Fruit fly (Drosophila melanogaster) whole organism, embryonic: ENCODE results near the gene Sc2.
A peak's percentile ranks its signal among the peaks of the same experiment; 100 is the strongest.

ENCODE experiments used
- Bgb ChIP-seq: fragments of 200-800 bp; sonication (Bioruptor generic); IDR thresholded peaks from 2 replicates; pipeline ENCODE4 v1.3.6; 2022; ENCODE audit warnings: missing biosample characterization, missing genetic modification characterization; ENCODE audit not compliant: partially characterized antibody
- Bteb2 ChIP-seq: fragments of 200-800 bp; sonication (Bioruptor generic); optimal IDR thresholded peaks from 2 replicates; lab custom pipeline; 2016; ENCODE audit warnings: missing biosample characterization, missing genetic modification characterization
- CG10267 ChIP-seq: fragments of 200-800 bp; sonication (Bioruptor generic); optimal IDR thresholded peaks from 2 replicates; lab custom pipeline; 2018; ENCODE audit warnings: missing biosample characterization, mild to moderate bottlenecking, missing genetic modification characterization, moderate library complexity
- CG11093 ChIP-seq: fragments of 200-800 bp; sonication (Bioruptor generic); IDR thresholded peaks from 3 replicates; pipeline ENCODE4 v1.3.6; 2022; ENCODE audit warnings: missing biosample characterization, missing genetic modification characterization
- CG12155 ChIP-seq: fragments of 200-800 bp; sonication (Bioruptor generic); optimal IDR thresholded peaks from 3 replicates; lab custom pipeline; 2016; ENCODE audit warnings: missing biosample characterization, missing genetic modification characterization
- CG12659 ChIP-seq: fragments of 200-800 bp; sonication (Bioruptor generic); optimal IDR thresholded peaks from 3 replicates; lab custom pipeline; 2017; ENCODE audit warnings: mild to moderate bottlenecking, missing biosample characterization, missing genetic modification reagents, missing genetic modification characterization
- CG13894 ChIP-seq: fragments of 200-800 bp; sonication (Bioruptor generic); optimal IDR thresholded peaks from 3 replicates; lab custom pipeline; 2018; ENCODE audit warnings: missing biosample characterization, mild to moderate bottlenecking, missing genetic modification characterization, moderate library complexity
- CG14710 ChIP-seq: fragments of 200-800 bp; sonication (Bioruptor generic); optimal IDR thresholded peaks from 3 replicates; lab custom pipeline; 2019; ENCODE audit warnings: missing biosample characterization, mild to moderate bottlenecking, missing genetic modification characterization, moderate library complexity
- CG15479 ChIP-seq: fragments of 200-800 bp; sonication (Bioruptor generic); optimal IDR thresholded peaks from 3 replicates; lab custom pipeline; 2019; ENCODE audit warnings: missing biosample characterization, mild to moderate bottlenecking, missing genetic modification characterization, moderate library complexity
- CG31224 ChIP-seq: fragments of 200-800 bp; sonication (Bioruptor generic); IDR thresholded peaks from 2 replicates; pipeline ENCODE4 v1.3.6; 2022; ENCODE audit warnings: missing biosample characterization, missing genetic modification characterization
- CG33213 ChIP-seq: fragments of 200-800 bp; sonication (Bioruptor generic); optimal IDR thresholded peaks from 3 replicates; lab custom pipeline; 2016; ENCODE audit warnings: missing biosample characterization, missing genetic modification characterization
- CG3838 ChIP-seq: fragments of 200-800 bp; sonication (Bioruptor generic); optimal IDR thresholded peaks from 3 replicates; lab custom pipeline; 2016; ENCODE audit warnings: missing biosample characterization, missing genetic modification characterization
- CG3847 ChIP-seq: fragments of 200-800 bp; sonication (Bioruptor generic); IDR thresholded peaks from 2 replicates; pipeline ENCODE4 v1.3.6; 2022; ENCODE audit warnings: missing biosample characterization, missing genetic modification characterization
- CG4617 ChIP-seq: fragments of 200-800 bp; sonication (Bioruptor generic); optimal IDR thresholded peaks from 3 replicates; lab custom pipeline; 2016; ENCODE audit warnings: missing biosample characterization, missing genetic modification characterization, borderline replicate concordance
- CG4854 ChIP-seq: fragments of 200-800 bp; sonication (Bioruptor generic); optimal IDR thresholded peaks from 2 replicates; lab custom pipeline; 2016; ENCODE audit warnings: missing biosample characterization, missing genetic modification characterization, inconsistent platforms
- CG6689 ChIP-seq: fragments of 200-800 bp; sonication (Bioruptor generic); IDR thresholded peaks from 2 replicates; pipeline ENCODE4 v1.3.6; 2022; ENCODE audit warnings: missing biosample characterization, missing genetic modification characterization
- CG7745 ChIP-seq: fragments of 200-800 bp; sonication (Bioruptor generic); optimal IDR thresholded peaks from 2 replicates; lab custom pipeline; 2018; ENCODE audit warnings: missing biosample characterization, mild to moderate bottlenecking, missing genetic modification characterization, moderate library complexity
- CG9215 ChIP-seq: fragments of 200-800 bp; sonication (Bioruptor generic); IDR thresholded peaks from 2 replicates; pipeline ENCODE4 v1.3.6; 2022; ENCODE audit warnings: missing biosample characterization, missing genetic modification characterization
- CG9932 ChIP-seq: fragments of 200-800 bp; sonication (Bioruptor generic); IDR thresholded peaks from 2 replicates; pipeline ENCODE4 v1.3.6; 2022; ENCODE audit warnings: missing biosample characterization, missing genetic modification characterization
- Deaf1 ChIP-seq: fragments of 200-800 bp; optimal IDR thresholded peaks from 3 replicates; lab custom pipeline; 2019; ENCODE audit warnings: missing biosample characterization, mild to moderate bottlenecking, missing genetic modification characterization, moderate library complexity
- Dll ChIP-seq: fragments of 200-800 bp; sonication (Bioruptor generic); IDR thresholded peaks from 4 replicates; pipeline ENCODE4 v1.3.6; 2022; ENCODE audit warnings: missing biosample characterization, missing genetic modification characterization; ENCODE audit not compliant: partially characterized antibody
- Elba2 ChIP-seq: fragments of 200-800 bp; sonication (Bioruptor generic); optimal IDR thresholded peaks from 3 replicates; lab custom pipeline; 2016; ENCODE audit warnings: missing biosample characterization, missing genetic modification characterization
- MESR4 ChIP-seq: fragments of 200-800 bp; sonication (Bioruptor generic); optimal IDR thresholded peaks from 2 replicates; lab custom pipeline; 2018; ENCODE audit warnings: missing biosample characterization, mild to moderate bottlenecking, missing genetic modification characterization, moderate library complexity
- Med ChIP-seq: fragments of 200-800 bp; sonication (Bioruptor generic); peaks from one replicate; lab custom pipeline; 2016; ENCODE audit warnings: missing biosample characterization, missing genetic modification characterization, mild to moderate bottlenecking, inconsistent platforms, moderate library complexity
- Mes4 ChIP-seq: fragments of 200-800 bp; sonication (Bioruptor generic); optimal IDR thresholded peaks from 2 replicates; lab custom pipeline; 2016; ENCODE audit warnings: missing biosample characterization, missing genetic modification characterization
- Myb ChIP-seq: fragments of 200-800 bp; sonication (Bioruptor generic); optimal IDR thresholded peaks from 2 replicates; lab custom pipeline; 2016; ENCODE audit warnings: missing biosample characterization, missing genetic modification characterization
- NC2β ChIP-seq: fragments of 200-800 bp; sonication (Bioruptor generic); optimal IDR thresholded peaks from 2 replicates; lab custom pipeline; 2016; ENCODE audit warnings: missing biosample characterization, missing genetic modification characterization
- Ptx1 ChIP-seq: fragments of 200-800 bp; sonication (Bioruptor generic); IDR thresholded peaks from 2 replicates; pipeline ENCODE4 v1.3.6; 2022; ENCODE audit warnings: missing biosample characterization, missing genetic modification characterization
- Scr ChIP-seq: fragments of 200-800 bp; sonication (Bioruptor generic); IDR thresholded peaks from 2 replicates; pipeline ENCODE4 v1.3.6; 2022; ENCODE audit warnings: missing biosample characterization, missing genetic modification characterization; ENCODE audit not compliant: partially characterized antibody
- Side ChIP-seq: fragments of 200-800 bp; sonication (Bioruptor generic); optimal IDR thresholded peaks from 2 replicates; lab custom pipeline; 2016; ENCODE audit warnings: missing biosample characterization, missing genetic modification characterization
- Taf1 ChIP-seq: fragments of 200-800 bp; sonication (Bioruptor generic); IDR thresholded peaks from 2 replicates; pipeline ENCODE4 v1.3.6; 2022; ENCODE audit warnings: missing biosample characterization, missing genetic modification characterization
- Trl ChIP-seq, 3 experiments: fragments of >200 bp in 2 of 3; fragments of 200-800 bp in 1 of 3; sonication (Bioruptor generic) in 1 of 3; optimal IDR thresholded peaks; 2 replicates in 1 of 3; 3 replicates in 2 of 3; lab custom pipeline; 2016 to 2017; ENCODE audit warnings: missing biosample characterization in 1 of 3, missing genetic modification characterization in 1 of 3
- Vsx1 ChIP-seq: fragments of 200-800 bp; sonication (Bioruptor generic); optimal IDR thresholded peaks from 2 replicates; lab custom pipeline; 2017; ENCODE audit warnings: missing biosample characterization, mild to moderate bottlenecking, missing genetic modification characterization, missing genetic modification reagents
- az2 ChIP-seq: fragments of 200-800 bp; sonication (Bioruptor generic); optimal IDR thresholded peaks from 3 replicates; lab custom pipeline; 2016; ENCODE audit warnings: missing biosample characterization, missing genetic modification characterization
- caup ChIP-seq: fragments of 200-800 bp; sonication (Bioruptor generic); optimal IDR thresholded peaks from 3 replicates; lab custom pipeline; 2017; ENCODE audit warnings: missing biosample characterization, mild to moderate bottlenecking, missing genetic modification characterization, moderate library complexity; ENCODE audit not compliant: severe bottlenecking
- chm ChIP-seq: fragments of 200-800 bp; sonication (Bioruptor generic); IDR thresholded peaks from 2 replicates; pipeline ENCODE4 v1.3.6; 2022; ENCODE audit warnings: missing biosample characterization, missing genetic modification characterization
- dan ChIP-seq: fragments of 200-800 bp; sonication (Bioruptor generic); IDR thresholded peaks from 2 replicates; pipeline ENCODE4 v1.3.6; 2022; ENCODE audit warnings: missing biosample characterization, missing genetic modification characterization
- eve ChIP-seq, 2 experiments: fragments of >200 bp; optimal IDR thresholded peaks; 2 replicates each; lab custom pipeline; 2017; ENCODE audit warnings: missing biosample characterization in 2 of 2, missing genetic modification characterization in 2 of 2
- eyg ChIP-seq: fragments of 200-800 bp; sonication (Bioruptor generic); optimal IDR thresholded peaks from 3 replicates; lab custom pipeline; 2016; ENCODE audit warnings: missing biosample characterization, missing genetic modification characterization
- knrl ChIP-seq: fragments of 200-800 bp; sonication (Bioruptor generic); IDR thresholded peaks from 3 replicates; pipeline ENCODE4 v1.3.6; 2022; ENCODE audit warnings: missing biosample characterization, missing genetic modification characterization; ENCODE audit not compliant: partially characterized antibody
- pfk ChIP-seq: fragments of 200-800 bp; sonication (Bioruptor generic); optimal IDR thresholded peaks from 2 replicates; lab custom pipeline; 2018; ENCODE audit warnings: missing biosample characterization, mild to moderate bottlenecking, missing genetic modification characterization, moderate library complexity
- psq ChIP-seq: fragments of 200-800 bp; sonication (Bioruptor generic); optimal IDR thresholded peaks from 2 replicates; lab custom pipeline; 2017; ENCODE audit warnings: missing biosample characterization, missing genetic modification characterization
- ranshi ChIP-seq: fragments of 200-800 bp; sonication (Bioruptor generic); IDR thresholded peaks from 2 replicates; pipeline ENCODE4 v1.3.6; 2022; ENCODE audit warnings: missing biosample characterization, missing genetic modification characterization
- salm ChIP-seq: fragments of 200-800 bp; sonication (Bioruptor generic); optimal IDR thresholded peaks from 2 replicates; lab custom pipeline; 2018; ENCODE audit warnings: missing biosample characterization, mild to moderate bottlenecking, missing genetic modification characterization
- schlank ChIP-seq: fragments of 200-800 bp; sonication (Bioruptor generic); optimal IDR thresholded peaks from 2 replicates; lab custom pipeline; 2018; ENCODE audit warnings: missing biosample characterization, mild to moderate bottlenecking, missing genetic modification characterization
- sisA ChIP-seq: fragments of 200-800 bp; sonication (Bioruptor generic); IDR thresholded peaks from 2 replicates; pipeline ENCODE4 v1.3.6; 2022; ENCODE audit warnings: missing biosample characterization, missing genetic modification characterization
- slp2 ChIP-seq: fragments of 200-800 bp; sonication (Bioruptor generic); optimal IDR thresholded peaks from 2 replicates; lab custom pipeline; 2016; ENCODE audit warnings: missing biosample characterization, missing genetic modification characterization
- ttk ChIP-seq: fragments of 200-800 bp; sonication (Bioruptor generic); IDR thresholded peaks from 2 replicates; pipeline ENCODE4 v2.1.2; 2022; ENCODE audit warnings: missing biosample characterization, missing genetic modification characterization
- vfl ChIP-seq: fragments of 200-800 bp; sonication (Bioruptor generic); optimal IDR thresholded peaks from 2 replicates; lab custom pipeline; 2016; ENCODE audit warnings: missing biosample characterization, missing genetic modification characterization

The Sc2 gene

dm6 chr3L:3902491-3903198, 647 bp upstream of the Sc2 start, which contains the start of gene Ubi-p63E (continued):
- TF ChIP-seq Deaf1 (tag; lab: Kevin White, UChicago) (no peak), schlank (no peak), az2 (GFP tag; lab: Kevin White, UChicago) (peak; percentile 65), CG7745 (peak; percentile 9), CG10267 (tag; lab: Kevin White, UChicago) (peak; percentile 59), Vsx1 (GFP tag; lab: Kevin White, UChicago) (no peak), Side (GFP tag; lab: Kevin White, UChicago) (peak; percentile 65), caup (GFP tag; lab: Kevin White, UChicago) (peak; percentile 62), Trl (optimal IDR thresholded peaks at IDR 0.05; lab: Kevin White, UChicago) (no peak), Trl (GFP tag; optimal IDR thresholded peaks at IDR 0.05; lab: Kevin White, UChicago) (peak; percentile 71), sisA (GFP tag; lab: Robert Waterston, UW) (no peak), salm (tag; lab: Kevin White, UChicago) (no peak), CG6689 (no peak), Scr (GFP tag; lab: Robert Waterston, UW) (no peak), Bgb (GFP tag; lab: Robert Waterston, UW) (no peak), psq (GFP tag; lab: Kevin White, UChicago) (no peak), Dll (GFP tag; lab: Robert Waterston, UW) (no peak), Ptx1 (GFP tag; lab: Robert Waterston, UW) (no peak)

dm6 chr3L:3905111-3905510, 1.8 kb downstream of the Sc2 start, which contains the start of gene ida:
Gene ida (plus strand): TSS chr3L:3905344.
- TF ChIP-seq Elba2 (GFP tag; lab: Kevin White, UChicago) (no peak), eyg (GFP tag; lab: Kevin White, UChicago) (no peak), CG9932 (GFP tag; lab: Robert Waterston, UW) (no peak), CG15479 (GFP tag; lab: Kevin White, UChicago) (no peak), Taf1 (GFP tag; lab: Robert Waterston, UW) (no peak), pfk (GFP tag; lab: Kevin White, UChicago) (no peak), CG33213 (no peak), CG13894 (tag; lab: Kevin White, UChicago) (no peak), Mes4 (GFP tag; lab: Kevin White, UChicago) (no peak), CG9215 (GFP tag; lab: Robert Waterston, UW) (no peak), CG4854 (GFP tag; lab: Kevin White, UChicago) (no peak), slp2 (GFP tag; lab: Kevin White, UChicago) (no peak), eve (GFP tag; optimal IDR thresholded peaks at IDR 0.05; lab: Kevin White, UChicago) (no peak), CG4617 (peak; percentile 43), knrl (no peak), Bteb2 (GFP tag; lab: Kevin White, UChicago) (no peak), CG31224 (GFP tag; lab: Robert Waterston, UW) (no peak), vfl (no peak), CG3838 (GFP tag; lab: Kevin White, UChicago) (no peak), NC2β (GFP tag; lab: Kevin White, UChicago) (no peak), dan (GFP tag; lab: Robert Waterston, UW) (no peak), ranshi (no peak), CG11093 (GFP tag; lab: Robert Waterston, UW) (no peak), MESR4 (GFP tag; lab: Kevin White, UChicago) (peak; percentile 28), CG12155 (GFP tag; lab: Kevin White, UChicago) (no peak), Myb (GFP tag; lab: Kevin White, UChicago) (peak; percentile 64), ttk (GFP tag; lab: Robert Waterston, UW) (no peak), Med (GFP tag; lab: Kevin White, UChicago) (peak; percentile 84), CG12659 (GFP tag; lab: Kevin White, UChicago) (peak; percentile 44), chm (GFP tag; lab: Robert Waterston, UW) (no peak; the same call in 1 of the 2 replicates), CG14710 (peak; percentile 36), psq (GFP tag; lab: Kevin White, UChicago) (no peak), CG3847 (GFP tag; lab: Robert Waterston, UW) (peak; percentile 90)
